Worm (Caenorhabditis elegans) whole organism, L2 larva: ENCODE results near the gene F35A5.8.

Source experiments
- mdl-1 ChIP-seq, 2 experiments: fragments of 150-350 bp in 1 of 2; sonication (generic microtip) in 1 of 2; optimal IDR thresholded peaks; 2 replicates each; lab custom pipeline; 2017; ENCODE audit warnings: missing biosample characterization in 2 of 2, missing genetic modification characterization in 2 of 2
- nhr-11 ChIP-seq: fragments of 150-350 bp; optimal IDR thresholded peaks from 2 replicates; lab custom pipeline; 2014; ENCODE audit warnings: missing biosample characterization, missing genetic modification characterization
- unc-62 ChIP-seq: fragments of 150-350 bp; optimal IDR thresholded peaks from 2 replicates; lab custom pipeline; 2014; ENCODE audit warnings: missing biosample characterization, missing genetic modification reagents, missing genetic modification characterization

DNA sequence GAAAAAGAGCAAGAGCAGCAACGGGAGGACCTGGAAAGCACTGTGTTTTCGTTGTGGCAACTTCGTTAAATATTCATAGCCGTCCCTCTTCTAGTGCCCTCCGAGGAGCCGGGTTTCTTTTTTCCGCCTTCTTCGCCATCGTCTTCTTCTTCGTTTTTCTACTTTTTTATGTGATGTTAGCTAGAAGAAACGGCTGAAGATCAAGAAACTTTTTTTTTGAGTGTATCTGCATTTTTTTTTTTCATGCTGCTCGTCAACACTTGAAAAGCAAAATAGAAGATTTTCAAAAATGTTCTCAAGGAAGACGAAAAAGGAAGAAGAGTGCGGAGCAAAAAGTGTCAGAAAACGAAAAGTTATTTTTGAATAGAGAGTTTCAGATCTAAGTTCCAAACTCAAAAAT is 24.0 kb upstream of the F35A5.8 start:
- TF ChIP-seq mdl-1 (tag; optimal IDR thresholded peaks at IDR 0.05; lab: Kevin White, UChicago): no peak
- no peak for TF ChIP-seq unc-62
- TF ChIP-seq nhr-11 (tag; lab: Kevin White, UChicago): no peak
